Fruit fly (Drosophila melanogaster) Kc167 (cell line): ENCODE data around the gene Cfp1.

ENCODE experiments used
- Sin3A ChIP-seq: fragments of >200 bp; optimal IDR thresholded peaks from 2 replicates; lab custom pipeline; 2018; ENCODE audit warnings: missing external identifiers
- h ChIP-seq: fragments of >200 bp; optimal IDR thresholded peaks from 3 replicates; lab custom pipeline; 2018; ENCODE audit warnings: missing external identifiers
- insv ChIP-seq: fragments of >200 bp; optimal IDR thresholded peaks from 3 replicates; lab custom pipeline; 2018; ENCODE audit warnings: missing external identifiers
- psq ChIP-seq: fragments of >200 bp; optimal IDR thresholded peaks from 2 replicates; lab custom pipeline; 2017; ENCODE audit warnings: missing external identifiers

DNA sequence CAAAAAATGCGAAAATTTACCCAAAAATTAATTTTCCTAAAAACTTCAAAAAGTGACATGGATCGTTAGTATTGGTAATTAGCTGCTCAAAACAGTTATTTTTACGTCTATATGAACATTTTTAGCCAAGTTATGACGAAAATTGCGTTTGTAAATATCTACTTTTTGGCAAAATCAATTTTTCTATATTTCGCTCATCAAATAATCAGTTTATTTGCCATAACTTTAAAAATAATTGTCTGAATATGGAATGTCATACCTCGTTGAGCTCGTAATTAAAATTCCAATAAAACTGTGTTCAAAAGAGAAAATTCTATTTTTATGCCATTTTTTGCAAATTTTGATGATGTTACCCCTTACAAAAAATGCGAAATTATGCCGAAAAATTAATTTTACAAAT, 23.8 kb upstream of the Cfp1 start:
- no peak for TF ChIP-seq psq (lab: Kevin White, UChicago)
- no peak for TF ChIP-seq Sin3A
- TF ChIP-seq h (lab: Kevin White, UChicago): no peak
- no peak for TF ChIP-seq insv (lab: Kevin White, UChicago)
